Worm (Caenorhabditis elegans) whole organism, L1 larva: ENCODE data around the gene F11D11.22.

Experiments
- C04F5.9 ChIP-seq: sonication (generic microtip); optimal IDR thresholded peaks from 2 replicates; lab custom pipeline; 2016; ENCODE audit warnings: missing genetic modification characterization, missing compliant biosample characterization
- C16A3.4 ChIP-seq: fragments of 150-350 bp; optimal IDR thresholded peaks from 2 replicates; lab custom pipeline; 2014; ENCODE audit warnings: missing biosample characterization, missing genetic modification characterization
- F16B12.6 ChIP-seq: fragments of 150-350 bp; optimal IDR thresholded peaks from 2 replicates; lab custom pipeline; 2014; ENCODE audit warnings: missing biosample characterization, missing genetic modification characterization
- Y116A8C.19 ChIP-seq: sonication (generic microtip); optimal IDR thresholded peaks from 2 replicates; lab custom pipeline; 2016; ENCODE audit warnings: missing compliant biosample characterization, missing genetic modification characterization, borderline replicate concordance
- aha-1 ChIP-seq: fragments of 150-350 bp; optimal IDR thresholded peaks from 2 replicates; lab custom pipeline; 2014; ENCODE audit warnings: missing biosample characterization, missing genetic modification characterization
- alr-1 ChIP-seq: fragments of 200-800 bp; sonication (Bioruptor generic); optimal IDR thresholded peaks from 2 replicates; lab custom pipeline; 2018; ENCODE audit warnings: borderline replicate concordance, mild to moderate bottlenecking, missing genetic modification characterization, missing compliant biosample characterization
- aly-2 ChIP-seq: fragments of 150-350 bp; optimal IDR thresholded peaks from 2 replicates; lab custom pipeline; 2014; ENCODE audit warnings: missing biosample characterization, missing genetic modification characterization
- ama-1 ChIP-seq: fragments of 150-350 bp; optimal IDR thresholded peaks from 2 replicates; lab custom pipeline; 2014
- blmp-1 ChIP-seq: fragments of 150-350 bp; optimal IDR thresholded peaks from 2 replicates; lab custom pipeline; 2014; ENCODE audit warnings: missing biosample characterization, missing genetic modification characterization
- ceh-88 ChIP-seq: fragments of 200-800 bp; sonication (Bioruptor generic); IDR thresholded peaks from 2 replicates; pipeline ENCODE4 v1.3.6; 2022; ENCODE audit warnings: missing genetic modification characterization, missing compliant biosample characterization
- ces-1 ChIP-seq: fragments of 150-350 bp; optimal IDR thresholded peaks from 2 replicates; lab custom pipeline; 2014; ENCODE audit warnings: missing biosample characterization, missing genetic modification reagents, missing genetic modification characterization
- egl-13 ChIP-seq: sonication (generic microtip); optimal IDR thresholded peaks from 2 replicates; lab custom pipeline; 2016; ENCODE audit warnings: missing genotype, missing genetic modification reagents, missing genetic modification characterization, missing compliant biosample characterization
- egl-27 ChIP-seq, 2 experiments: fragments of 150-350 bp in 1 of 2; sonication (generic microtip); optimal IDR thresholded peaks; 3 replicates each; lab custom pipeline; 2017 to 2018; ENCODE audit warnings: missing biosample characterization in 2 of 2, missing genetic modification characterization in 2 of 2, missing genetic modification reagents in 2 of 2
- elt-2 ChIP-seq: sonication (generic microtip); optimal IDR thresholded peaks from 2 replicates; lab custom pipeline; 2016; ENCODE audit warnings: missing genetic modification characterization, mild to moderate bottlenecking, inconsistent platforms, missing compliant biosample characterization, missing genetic modification reagents
- elt-3 ChIP-seq, 6 experiments: fragments of 150-350 bp in 1 of 6; sonication (generic microtip); optimal IDR thresholded peaks; 2 replicates each; lab custom pipeline; 2017 to 2018; ENCODE audit warnings: missing biosample characterization in 6 of 6, missing genetic modification characterization in 6 of 6, inconsistent platforms in 1 of 6
- ets-5 ChIP-seq: fragments of 200-800 bp; sonication (Bioruptor generic); IDR thresholded peaks from 2 replicates; pipeline ENCODE4 v1.3.6; 2022; ENCODE audit warnings: missing genetic modification characterization, missing compliant biosample characterization
- fkh-10 ChIP-seq: sonication (generic microtip); optimal IDR thresholded peaks from 2 replicates; lab custom pipeline; 2017; ENCODE audit warnings: missing biosample characterization, missing genetic modification reagents, missing genetic modification characterization
- fkh-4 ChIP-seq: sonication (generic microtip); optimal IDR thresholded peaks from 2 replicates; lab custom pipeline; 2016; ENCODE audit warnings: missing compliant biosample characterization, missing genetic modification characterization, borderline replicate concordance
- fkh-8 ChIP-seq: sonication (generic microtip); optimal IDR thresholded peaks from 2 replicates; lab custom pipeline; 2016; ENCODE audit warnings: mild to moderate bottlenecking, missing genetic modification characterization, missing compliant biosample characterization
- grh-1 ChIP-seq: fragments of 200-800 bp; sonication (Bioruptor generic); IDR thresholded peaks from 2 replicates; pipeline ENCODE4 v1.3.6; 2022; ENCODE audit warnings: missing genetic modification reagents, missing genetic modification characterization, missing compliant biosample characterization
- hlh-4 ChIP-seq: sonication (generic microtip); optimal IDR thresholded peaks from 2 replicates; lab custom pipeline; 2016; ENCODE audit warnings: mild to moderate bottlenecking, missing genetic modification characterization, missing compliant biosample characterization
- hpl-2 ChIP-seq: fragments of 150-350 bp; optimal IDR thresholded peaks from 2 replicates; lab custom pipeline; 2014; ENCODE audit warnings: missing biosample characterization, missing genetic modification reagents, missing genetic modification characterization
- jun-1 ChIP-seq: fragments of 150-350 bp; optimal IDR thresholded peaks from 2 replicates; lab custom pipeline; 2014; ENCODE audit warnings: missing biosample characterization, missing genetic modification reagents, missing genetic modification characterization
- lin-15B ChIP-seq: fragments of 150-350 bp; sonication (generic microtip); optimal IDR thresholded peaks from 3 replicates; lab custom pipeline; 2014; ENCODE audit warnings: missing biosample characterization, missing genetic modification characterization
- lin-35 ChIP-seq, 2 experiments: fragments of 150-350 bp; optimal IDR thresholded peaks; 2 replicates each; lab custom pipeline; 2014; ENCODE audit warnings: missing biosample characterization in 2 of 2, missing genetic modification characterization in 2 of 2, missing genetic modification reagents in 2 of 2
- lin-39 ChIP-seq: fragments of 150-350 bp; optimal IDR thresholded peaks from 2 replicates; lab custom pipeline; 2014; ENCODE audit warnings: missing biosample characterization, missing genetic modification reagents, missing genetic modification characterization
- mef-2 ChIP-seq: fragments of 150-350 bp; optimal IDR thresholded peaks from 2 replicates; lab custom pipeline; 2014; ENCODE audit warnings: missing biosample characterization, missing genetic modification characterization
- nhr-11 ChIP-seq: fragments of 150-350 bp; optimal IDR thresholded peaks from 2 replicates; lab custom pipeline; 2014; ENCODE audit warnings: missing biosample characterization, missing genetic modification characterization
- nhr-12 ChIP-seq: sonication (generic microtip); optimal IDR thresholded peaks from 2 replicates; lab custom pipeline; 2017; ENCODE audit warnings: missing biosample characterization, missing genetic modification characterization
- nhr-19 ChIP-seq: fragments of 200-800 bp; sonication (Bioruptor generic); conservative IDR thresholded peaks from 2 replicates; pipeline ENCODE4 v1.3.6; 2022; ENCODE audit warnings: missing genetic modification characterization, missing compliant biosample characterization
- nhr-20 ChIP-seq: sonication (generic microtip); optimal IDR thresholded peaks from 2 replicates; lab custom pipeline; 2016; ENCODE audit warnings: mild to moderate bottlenecking, missing genetic modification characterization, missing compliant biosample characterization
- nhr-237 ChIP-seq: fragments of 150-350 bp; optimal IDR thresholded peaks from 2 replicates; lab custom pipeline; 2014; ENCODE audit warnings: missing biosample characterization, missing genetic modification characterization
- nhr-28 ChIP-seq: fragments of 150-350 bp; optimal IDR thresholded peaks from 2 replicates; lab custom pipeline; 2014; ENCODE audit warnings: missing biosample characterization, missing genetic modification characterization
- nhr-71 ChIP-seq: sonication (generic microtip); optimal IDR thresholded peaks from 2 replicates; lab custom pipeline; 2016; ENCODE audit warnings: mild to moderate bottlenecking, missing genetic modification characterization, moderate library complexity, missing compliant biosample characterization
- nhr-76 ChIP-seq: sonication (generic microtip); optimal IDR thresholded peaks from 2 replicates; lab custom pipeline; 2017; ENCODE audit warnings: missing biosample characterization, missing genetic modification characterization
- nhr-84 ChIP-seq: sonication (generic microtip); optimal IDR thresholded peaks from 2 replicates; lab custom pipeline; 2017; ENCODE audit warnings: missing biosample characterization, missing genetic modification characterization
- nhr-90 ChIP-seq: sonication (generic microtip); optimal IDR thresholded peaks from 2 replicates; lab custom pipeline; 2016; ENCODE audit warnings: mild to moderate bottlenecking, missing genetic modification characterization, missing compliant biosample characterization; ENCODE audit not compliant: poor library complexity
- pax-3 ChIP-seq: fragments of 200-800 bp; sonication (Bioruptor generic); optimal IDR thresholded peaks from 2 replicates; lab custom pipeline; 2018; ENCODE audit warnings: mild to moderate bottlenecking, missing genetic modification characterization, moderate library complexity, missing compliant biosample characterization
- pqm-1 ChIP-seq: sonication (generic microtip); optimal IDR thresholded peaks from 3 replicates; lab custom pipeline; 2017; ENCODE audit warnings: missing biosample characterization, missing genetic modification characterization
- rnt-1 ChIP-seq: sonication (generic microtip); optimal IDR thresholded peaks from 2 replicates; lab custom pipeline; 2016; ENCODE audit warnings: mild to moderate bottlenecking, missing genetic modification characterization, moderate library complexity, missing compliant biosample characterization
- skn-1 ChIP-seq: fragments of 150-350 bp; optimal IDR thresholded peaks from 2 replicates; lab custom pipeline; 2014; ENCODE audit warnings: missing biosample characterization, missing genetic modification characterization
- snu-23 ChIP-seq: sonication (generic microtip); optimal IDR thresholded peaks from 2 replicates; lab custom pipeline; 2016; ENCODE audit warnings: missing genetic modification characterization, missing compliant biosample characterization
- sptf-1 ChIP-seq: fragments of 150-350 bp; optimal IDR thresholded peaks from 2 replicates; lab custom pipeline; 2014; ENCODE audit warnings: missing biosample characterization, missing genetic modification characterization
- sup-37 ChIP-seq: fragments of 200-800 bp; sonication (Bioruptor generic); optimal IDR thresholded peaks from 2 replicates; lab custom pipeline; 2018; ENCODE audit warnings: mild to moderate bottlenecking, missing genetic modification characterization, missing compliant biosample characterization
- swsn-7 ChIP-seq: sonication (generic microtip); optimal IDR thresholded peaks from 2 replicates; lab custom pipeline; 2016; ENCODE audit warnings: missing genetic modification characterization, missing compliant biosample characterization
- tlp-1 ChIP-seq: fragments of 150-350 bp; optimal IDR thresholded peaks from 2 replicates; lab custom pipeline; 2014; ENCODE audit warnings: missing biosample characterization, missing genetic modification characterization
- unc-30 ChIP-seq: sonication (generic microtip); optimal IDR thresholded peaks from 2 replicates; lab custom pipeline; 2017; ENCODE audit warnings: missing biosample characterization, missing genetic modification characterization
- unc-86 ChIP-seq: sonication (generic microtip); optimal IDR thresholded peaks from 2 replicates; lab custom pipeline; 2016; ENCODE audit warnings: missing genetic modification characterization, missing compliant biosample characterization
- unc-98 ChIP-seq: fragments of 200-800 bp; sonication (Bioruptor generic); IDR thresholded peaks from 2 replicates; pipeline ENCODE4 v1.3.6; 2022; ENCODE audit warnings: missing genetic modification characterization, missing compliant biosample characterization
- vab-15 ChIP-seq: sonication (generic microtip); optimal IDR thresholded peaks from 2 replicates; lab custom pipeline; 2017; ENCODE audit warnings: missing genotype, mild to moderate bottlenecking, missing genetic modification characterization, missing compliant biosample characterization
- xbp-1 ChIP-seq: sonication (generic microtip); optimal IDR thresholded peaks from 2 replicates; lab custom pipeline; 2016; ENCODE audit warnings: missing genetic modification characterization, missing compliant biosample characterization
- zag-1 ChIP-seq: fragments of 150-350 bp; optimal IDR thresholded peaks from 2 replicates; lab custom pipeline; 2014; ENCODE audit warnings: missing biosample characterization, missing genetic modification characterization
- zip-4 ChIP-seq: fragments of 200-800 bp; sonication (Bioruptor generic); optimal IDR thresholded peaks from 2 replicates; lab custom pipeline; 2018; ENCODE audit warnings: mild to moderate bottlenecking, missing genetic modification characterization, moderate library complexity, missing compliant biosample characterization
- ztf-11 ChIP-seq, 2 experiments: sonication (generic microtip); optimal IDR thresholded peaks; 2 replicates each; lab custom pipeline; 2016 to 2017; ENCODE audit warnings: missing genetic modification characterization in 2 of 2, missing biosample characterization in 1 of 2, missing compliant biosample characterization in 1 of 2
- ztf-4 ChIP-seq: fragments of 150-350 bp; optimal IDR thresholded peaks from 2 replicates; lab custom pipeline; 2014; ENCODE audit warnings: missing biosample characterization, missing genetic modification characterization

F11D11.22 gene

DNA sequence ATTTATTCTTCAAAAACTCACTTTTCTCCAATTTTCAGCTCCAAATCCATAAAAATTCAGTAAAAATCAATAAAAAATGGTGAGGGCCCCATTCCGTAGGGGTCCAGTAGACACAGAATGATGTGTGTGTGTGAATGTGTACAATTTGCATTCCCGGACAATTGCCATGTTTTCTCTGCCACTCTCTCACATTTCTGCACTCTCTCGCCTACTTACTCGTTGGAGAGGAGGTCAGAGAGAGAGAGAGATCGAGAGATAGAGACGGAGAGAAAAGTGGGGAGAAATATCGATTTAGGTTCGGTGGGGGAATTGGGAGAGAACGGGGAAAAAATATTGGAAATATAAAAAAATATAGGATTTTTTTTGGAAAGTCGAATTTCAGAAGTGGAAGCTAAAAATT is 38.5 kb upstream of the F11D11.22 start (continued):
- TF ChIP-seq ceh-88 (GFP tag; lab: Robert Waterston, UW) = no peak
- peak; percentile 95 for TF ChIP-seq swsn-7
- no peak for TF ChIP-seq nhr-76 (tag; lab: Kevin White, UChicago)
- TF ChIP-seq rnt-1 (tag; lab: Kevin White, UChicago) = no peak
- no peak for TF ChIP-seq nhr-12 (tag; lab: Kevin White, UChicago)
- TF ChIP-seq C16A3.4 (tag; lab: Kevin White, UChicago) = peak; percentile 47
- peak; percentile 85 for TF ChIP-seq nhr-90 (tag; lab: Kevin White, UChicago)
- peak; percentile 70 for TF ChIP-seq jun-1 (tag; lab: Kevin White, UChicago)
- no peak for TF ChIP-seq nhr-28
- TF ChIP-seq alr-1 (tag; lab: Kevin White, UChicago) = no peak
- no peak for TF ChIP-seq pqm-1 (tag; lab: Kevin White, UChicago)
- TF ChIP-seq sptf-1 = no peak
- peak; percentile 35 for TF ChIP-seq elt-2
- no peak for TF ChIP-seq fkh-10 (GFP tag; lab: Kevin White, UChicago)
- TF ChIP-seq F16B12.6 (tag; lab: Kevin White, UChicago) = peak; percentile 58
- TF ChIP-seq fkh-4 = no peak
- TF ChIP-seq ama-1 (lab: Kevin White, UChicago) = no peak
- peak in 1 of 2 experiments; percentile 64 for TF ChIP-seq egl-27 (tag; optimal IDR thresholded peaks at IDR 0.05; lab: Kevin White, UChicago)
- peak; percentile 87 for TF ChIP-seq xbp-1 (tag; lab: Kevin White, UChicago)
- peak in 1 of 2 experiments; percentile 72 for TF ChIP-seq ztf-11 (tag; optimal IDR thresholded peaks at IDR 0.05; lab: Kevin White, UChicago)
- peak; percentile 5 for TF ChIP-seq zag-1
- no peak for TF ChIP-seq mef-2 (tag; lab: Kevin White, UChicago)
- TF ChIP-seq nhr-84 = no peak
- TF ChIP-seq lin-15B = peak; percentile 25
- no peak for TF ChIP-seq Y116A8C.19 (tag; lab: Kevin White, UChicago)
- TF ChIP-seq hpl-2 (GFP tag; lab: Kevin White, UChicago) = no peak
- no peak for TF ChIP-seq egl-13 (tag; lab: Kevin White, UChicago)
- no peak for TF ChIP-seq C04F5.9 (tag; lab: Kevin White, UChicago)
- peak; percentile 78 for TF ChIP-seq nhr-20
- no peak for TF ChIP-seq ztf-4 (tag; lab: Kevin White, UChicago)
- peak; percentile 95 for TF ChIP-seq nhr-71
- TF ChIP-seq lin-39 = peak; percentile 30
- TF ChIP-seq hlh-4 (tag; lab: Kevin White, UChicago) = no peak
- no peak for TF ChIP-seq unc-30 (tag; lab: Kevin White, UChicago)
- TF ChIP-seq unc-98 (GFP tag; lab: Robert Waterston, UW) = no peak
- no peak for TF ChIP-seq aha-1 (tag; lab: Kevin White, UChicago)
- no peak for TF ChIP-seq pax-3 (tag; lab: Kevin White, UChicago)
- TF ChIP-seq aly-2 (tag; lab: Kevin White, UChicago) = no peak
- TF ChIP-seq elt-3 (tag; optimal IDR thresholded peaks at IDR 0.05; lab: Kevin White, UChicago) = peak in 1 of 6 experiments; percentile 38
- TF ChIP-seq ces-1 = no peak
- peak; percentile 72 for TF ChIP-seq grh-1 (GFP tag; lab: Robert Waterston, UW)
- peak; percentile 80 for TF ChIP-seq nhr-237 (tag; lab: Kevin White, UChicago)
- TF ChIP-seq blmp-1 (tag; lab: Kevin White, UChicago) = peak; percentile 11
- peak; percentile 68 for TF ChIP-seq nhr-11
- TF ChIP-seq skn-1 (tag; lab: Kevin White, UChicago) = peak; percentile 64
- peak; percentile 94 for TF ChIP-seq snu-23 (GFP tag; lab: Kevin White, UChicago)
- TF ChIP-seq unc-86 (tag; lab: Kevin White, UChicago) = peak; percentile 86
- no peak for TF ChIP-seq vab-15 (tag; lab: Kevin White, UChicago)
- TF ChIP-seq nhr-19 (GFP tag; lab: Robert Waterston, UW) = peak; percentile 90
- TF ChIP-seq lin-35 (GFP tag; optimal IDR thresholded peaks at IDR 0.05; lab: Kevin White, UChicago) = peak; percentile 70 to 89
- TF ChIP-seq fkh-8 (tag; lab: Kevin White, UChicago) = no peak
- no peak for TF ChIP-seq zip-4
- TF ChIP-seq tlp-1 (tag; lab: Kevin White, UChicago) = no peak
- no peak for TF ChIP-seq ets-5
- no peak for TF ChIP-seq sup-37 (GFP tag; lab: Kevin White, UChicago)
